Worm (Caenorhabditis elegans) whole organism, L1 larva: ENCODE results near the gene C06C3.10.

Experiments used
- aha-1 ChIP-seq: fragments of 150-350 bp; optimal IDR thresholded peaks from 2 replicates; lab custom pipeline; 2014; ENCODE audit warnings: missing biosample characterization, missing genetic modification characterization
- efl-1 ChIP-seq, 4 experiments: fragments of 150-350 bp; optimal IDR thresholded peaks in 3 of 4; peaks in 1 of 4; 1 replicate in 1 of 4; 2 replicates in 3 of 4; lab custom pipeline; 2014; ENCODE audit warnings: missing biosample characterization in 2 of 4, missing genetic modification characterization in 2 of 4, missing genetic modification reagents in 2 of 4
- fkh-10 ChIP-seq: sonication (generic microtip); optimal IDR thresholded peaks from 2 replicates; lab custom pipeline; 2017; ENCODE audit warnings: missing biosample characterization, missing genetic modification reagents, missing genetic modification characterization
- irx-1 ChIP-seq: sonication (generic microtip); optimal IDR thresholded peaks from 2 replicates; lab custom pipeline; 2016; ENCODE audit warnings: missing genetic modification characterization, missing compliant biosample characterization
- nhr-11 ChIP-seq: fragments of 150-350 bp; optimal IDR thresholded peaks from 2 replicates; lab custom pipeline; 2014; ENCODE audit warnings: missing biosample characterization, missing genetic modification characterization
- sup-37 ChIP-seq: fragments of 200-800 bp; sonication (Bioruptor generic); optimal IDR thresholded peaks from 2 replicates; lab custom pipeline; 2018; ENCODE audit warnings: mild to moderate bottlenecking, missing genetic modification characterization, missing compliant biosample characterization

ce11 chrII:9379796-9380195 is 2.7 kb upstream of the C06C3.10 start, which contains the start of gene srh-48:
- TF ChIP-seq aha-1 (tag; lab: Kevin White, UChicago): no peak
- no peak for TF ChIP-seq fkh-10
- TF ChIP-seq sup-37 (GFP tag; lab: Kevin White, UChicago): no peak
- no peak for TF ChIP-seq nhr-11 (tag; lab: Kevin White, UChicago)
- TF ChIP-seq irx-1 (tag; lab: Kevin White, UChicago): no peak
- no peak for TF ChIP-seq efl-1 (optimal IDR thresholded peaks at IDR 0.05; lab: Kevin White, UChicago)
- TF ChIP-seq efl-1 (GFP tag; optimal IDR thresholded peaks at IDR 0.05 in 1 of 2; lab: Kevin White, UChicago): no peak
